Worm (Caenorhabditis elegans) whole organism, L4 larva: Measurements from ENCODE around the gene rabn-5.

Source experiments
- F49E8.2 ChIP-seq: sonication (generic microtip); optimal IDR thresholded peaks from 2 replicates; lab custom pipeline; 2016; ENCODE audit warnings: missing compliant biosample characterization, mild to moderate bottlenecking, missing genetic modification characterization, borderline replicate concordance
- ama-1 ChIP-seq: fragments of 150-350 bp; optimal IDR thresholded peaks from 2 replicates; lab custom pipeline; 2014; ENCODE audit warnings: inconsistent platforms, mixed read lengths
- ces-1 ChIP-seq: fragments of 150-350 bp; sonication (generic microtip); optimal IDR thresholded peaks from 4 replicates; lab custom pipeline; 2014; ENCODE audit warnings: missing biosample characterization, missing genetic modification reagents, missing genetic modification characterization
- daf-8 ChIP-seq: fragments of 200-800 bp; sonication (Bioruptor generic); IDR thresholded peaks from 2 replicates; pipeline ENCODE4 v1.3.6; 2022; ENCODE audit warnings: missing genetic modification characterization, missing compliant biosample characterization
- fkh-10 ChIP-seq: fragments of 150-350 bp; optimal IDR thresholded peaks from 2 replicates; lab custom pipeline; 2014; ENCODE audit warnings: missing biosample characterization, missing genetic modification reagents, missing genetic modification characterization
- madf-9 ChIP-seq: fragments of 200-800 bp; sonication (Bioruptor generic); conservative IDR thresholded peaks from 2 replicates; pipeline ENCODE4 v1.3.6; 2022; ENCODE audit warnings: missing genetic modification reagents, missing genetic modification characterization, missing compliant biosample characterization
- mdl-1 ChIP-seq, 2 experiments: fragments of 150-350 bp in 1 of 2; sonication (generic microtip) in 1 of 2; optimal IDR thresholded peaks; 2 replicates each; lab custom pipeline; 2014 to 2017; ENCODE audit warnings: missing biosample characterization in 2 of 2, missing genetic modification characterization in 2 of 2
- mxl-3 ChIP-seq: fragments of 200-800 bp; sonication (Bioruptor generic); optimal IDR thresholded peaks from 2 replicates; lab custom pipeline; 2018; ENCODE audit warnings: mild to moderate bottlenecking, missing genetic modification characterization, missing compliant biosample characterization
- snpc-4 ChIP-seq: fragments of 150-350 bp; optimal IDR thresholded peaks from 2 replicates; lab custom pipeline; 2014; ENCODE audit warnings: missing biosample characterization, missing genetic modification characterization

DNA sequence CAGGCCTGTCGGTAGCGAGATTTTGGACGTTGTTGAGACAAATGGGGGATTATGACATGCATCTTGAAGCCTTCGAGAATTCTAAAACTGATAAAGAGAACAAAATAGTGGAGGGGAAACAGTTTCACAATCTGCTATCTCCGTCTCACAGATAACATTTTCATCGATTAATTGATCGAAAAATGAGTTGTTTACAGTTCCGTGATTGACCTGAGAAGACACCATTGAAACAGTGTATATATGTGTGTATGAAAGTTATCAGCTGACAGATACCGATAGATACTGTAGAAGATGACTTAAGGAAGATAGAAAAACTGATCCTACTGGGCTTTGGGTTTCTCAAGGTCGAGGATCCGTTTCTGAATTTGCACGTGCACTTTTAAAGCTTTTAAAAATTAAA lies 25.2 kb upstream of the rabn-5 start:
- no peak for TF ChIP-seq daf-8 (GFP tag; lab: Robert Waterston, UW)
- TF ChIP-seq ces-1 (GFP tag; lab: Kevin White, UChicago), result no peak
- no peak for TF ChIP-seq ama-1 (lab: Kevin White, UChicago)
- TF ChIP-seq mxl-3, result no peak
- TF ChIP-seq mdl-1 (tag; optimal IDR thresholded peaks at IDR 0.05; lab: Kevin White, UChicago), result peak in 1 of 2 experiments; percentile 30
- no peak for TF ChIP-seq snpc-4 (tag; lab: Kevin White, UChicago)
- no peak for TF ChIP-seq fkh-10 (GFP tag; lab: Kevin White, UChicago)
- TF ChIP-seq madf-9 (GFP tag; lab: Robert Waterston, UW), result no peak
- no peak for TF ChIP-seq F49E8.2
